Worm (Caenorhabditis elegans): ENCODE data around the gene unc-44.
"Not testable (repeated sequence)": the region's sequence is repeated elsewhere in the genome, so short reads cannot be mapped to it uniquely, and the experiment has no call there.

Gene unc-44

DNA sequence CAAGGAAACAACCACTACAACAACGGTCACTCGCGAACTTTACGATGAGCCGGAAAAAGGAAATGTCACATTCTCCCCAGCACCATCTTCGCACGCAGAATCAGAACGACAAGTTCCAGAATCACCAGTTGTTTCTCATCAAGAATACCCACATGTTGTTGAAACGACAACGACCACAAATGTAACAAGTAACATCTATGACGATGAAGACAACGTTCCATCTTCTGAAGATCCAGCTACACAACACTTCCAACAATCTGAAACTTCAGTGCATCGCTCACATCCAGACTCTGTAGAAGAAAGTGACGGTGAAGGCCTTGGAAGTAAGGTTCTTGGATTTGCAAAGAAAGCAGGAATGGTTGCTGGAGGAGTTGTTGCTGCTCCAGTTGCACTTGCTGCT is 15.1 kb downstream of the unc-44 start:
- TF ChIP-seq med-1 (GFP tag; optimal IDR thresholded peaks at IDR 0.05; ENCODE audit: insufficient read depth) (no peak), T22C8.4 (GFP tag; IDR thresholded peaks at IDR 0.05) (no peak), ztf-29 (GFP tag; IDR thresholded peaks at IDR 0.05) (no peak), ref-1 (GFP tag; conservative IDR thresholded peaks at IDR 0.05) (no peak), klf-2 (GFP tag; conservative IDR thresholded peaks at IDR 0.05) (no peak), flt-1 (GFP tag; IDR thresholded peaks at IDR 0.05) (no peak), cog-1 (tag; optimal IDR thresholded peaks at IDR 0.05) (no peak), ztf-23 (GFP tag; IDR thresholded peaks at IDR 0.05) (no peak), tab-1 (GFP tag; IDR thresholded peaks at IDR 0.05) (no peak)

DNA sequence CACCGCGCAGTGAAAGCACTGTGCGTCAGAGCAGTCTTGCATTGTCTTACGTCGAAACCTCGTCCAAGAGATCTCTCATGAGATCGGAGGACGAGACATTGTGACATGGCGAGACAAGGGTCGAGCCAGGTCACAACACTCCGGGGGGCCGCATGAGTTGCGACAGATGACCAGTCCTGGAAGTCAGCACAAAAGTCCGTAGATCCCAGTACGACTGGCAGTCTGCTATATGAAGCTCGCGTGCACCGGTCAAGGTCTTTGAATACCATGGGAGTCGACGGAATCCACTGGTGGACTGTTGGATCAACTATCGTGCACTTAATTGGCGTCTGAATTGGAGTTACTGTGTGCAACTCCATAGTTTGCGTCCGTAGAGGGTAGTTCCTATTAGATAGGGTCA is 30.3 kb downstream of the unc-44 start:
- TF ChIP-seq T22C8.4 (GFP tag; IDR thresholded peaks at IDR 0.05) (no peak), tab-1 (GFP tag; IDR thresholded peaks at IDR 0.05) (0 out of 2 replicates have a peak, but pooled peaks have one; percentile 19)

DNA sequence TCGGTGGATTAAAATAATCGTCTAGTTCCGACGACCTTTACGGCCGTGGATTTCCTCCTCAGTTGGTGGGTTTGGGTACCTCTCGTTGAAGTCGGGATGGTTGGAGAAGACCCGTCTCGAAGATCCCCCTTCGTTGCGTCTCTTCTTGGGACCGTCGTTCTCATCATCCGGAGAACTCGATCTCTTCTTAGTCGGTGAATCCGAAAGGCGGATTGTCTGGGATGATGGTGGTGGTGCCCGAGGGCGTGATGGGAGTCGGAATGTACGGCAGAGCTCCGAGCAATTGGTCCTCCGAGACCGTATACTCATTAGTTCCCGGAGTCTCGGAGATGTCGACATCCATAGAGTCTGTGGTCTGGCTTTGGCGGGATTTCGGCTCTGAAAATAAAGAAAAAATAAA is 34.9 kb downstream of the unc-44 start:
- TF ChIP-seq klf-2 (GFP tag; conservative IDR thresholded peaks at IDR 0.05), result no peak
- TF ChIP-seq med-1 (GFP tag; optimal IDR thresholded peaks at IDR 0.05; ENCODE audit: insufficient read depth), result no peak
- TF ChIP-seq flt-1 (GFP tag; IDR thresholded peaks at IDR 0.05), result no peak
- no peak for TF ChIP-seq ref-1 (GFP tag; conservative IDR thresholded peaks at IDR 0.05)
- TF ChIP-seq tab-1 (GFP tag; IDR thresholded peaks at IDR 0.05), result no peak
- no peak for TF ChIP-seq ztf-23 (GFP tag; IDR thresholded peaks at IDR 0.05)
- TF ChIP-seq T22C8.4 (GFP tag; IDR thresholded peaks at IDR 0.05), result no peak
- TF ChIP-seq ztf-29 (GFP tag; IDR thresholded peaks at IDR 0.05), result no peak
- no peak for TF ChIP-seq cog-1 (tag; optimal IDR thresholded peaks at IDR 0.05)

- TF ChIP-seq ref-1 (GFP tag; conservative IDR thresholded peaks at IDR 0.05) (no peak), ztf-29 (GFP tag; IDR thresholded peaks at IDR 0.05) (no peak), klf-2 (GFP tag; conservative IDR thresholded peaks at IDR 0.05) (no peak), T22C8.4 (GFP tag; IDR thresholded peaks at IDR 0.05) (no peak), tab-1 (GFP tag; IDR thresholded peaks at IDR 0.05) (no peak), med-1 (GFP tag; optimal IDR thresholded peaks at IDR 0.05; ENCODE audit: insufficient read depth) (no peak), flt-1 (GFP tag; IDR thresholded peaks at IDR 0.05) (no peak), ztf-23 (GFP tag; IDR thresholded peaks at IDR 0.05) (no peak), cog-1 (tag; optimal IDR thresholded peaks at IDR 0.05) (no peak)
These were observed 36.2 kb downstream of the unc-44 start, which contains the start of gene C46G7.5 for ce11 chrIV:6011545-6011944. C46G7.5 (minus strand) TSS chrIV:6011645.

DNA sequence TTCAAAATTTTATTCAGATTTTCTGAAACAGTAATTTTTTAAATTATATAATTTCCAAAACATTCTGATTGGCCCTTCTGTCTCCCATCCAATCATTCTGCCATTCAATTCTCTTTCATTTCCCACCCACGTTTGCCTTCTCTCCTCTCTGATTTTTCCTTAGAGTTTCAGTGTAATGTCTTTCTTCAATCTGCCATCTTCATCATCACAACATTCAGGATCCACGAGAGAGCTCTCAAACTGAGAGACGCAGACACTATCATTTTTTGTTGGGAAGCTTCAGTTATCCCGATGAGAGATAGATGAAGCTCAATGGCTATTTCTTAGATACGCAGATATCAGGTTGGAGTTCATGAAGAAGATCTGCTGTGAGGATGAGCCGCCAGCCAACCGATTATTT is 38.5 kb downstream of the unc-44 start:
- TF ChIP-seq ztf-29 (GFP tag; IDR thresholded peaks at IDR 0.05), result no peak
- no peak for TF ChIP-seq tab-1 (GFP tag; IDR thresholded peaks at IDR 0.05)
- no peak for TF ChIP-seq med-1 (GFP tag; optimal IDR thresholded peaks at IDR 0.05; ENCODE audit: insufficient read depth)
- no peak for TF ChIP-seq T22C8.4 (GFP tag; IDR thresholded peaks at IDR 0.05)
- TF ChIP-seq cog-1 (tag; optimal IDR thresholded peaks at IDR 0.05), result no peak
- TF ChIP-seq flt-1 (GFP tag; IDR thresholded peaks at IDR 0.05), result no peak
- no peak for TF ChIP-seq ztf-23 (GFP tag; IDR thresholded peaks at IDR 0.05)

- TF ChIP-seq cog-1 (tag; optimal IDR thresholded peaks at IDR 0.05) (no peak), tab-1 (GFP tag; IDR thresholded peaks at IDR 0.05) (no peak), flt-1 (GFP tag; IDR thresholded peaks at IDR 0.05) (no peak), med-1 (GFP tag; optimal IDR thresholded peaks at IDR 0.05; ENCODE audit: insufficient read depth) (no peak)
These were observed 39.5 kb downstream of the unc-44 start, which contains the start of gene C46G7.2 for ce11 chrIV:6014895-6015294. C46G7.2 (plus strand) TSS chrIV:6015195.

DNA sequence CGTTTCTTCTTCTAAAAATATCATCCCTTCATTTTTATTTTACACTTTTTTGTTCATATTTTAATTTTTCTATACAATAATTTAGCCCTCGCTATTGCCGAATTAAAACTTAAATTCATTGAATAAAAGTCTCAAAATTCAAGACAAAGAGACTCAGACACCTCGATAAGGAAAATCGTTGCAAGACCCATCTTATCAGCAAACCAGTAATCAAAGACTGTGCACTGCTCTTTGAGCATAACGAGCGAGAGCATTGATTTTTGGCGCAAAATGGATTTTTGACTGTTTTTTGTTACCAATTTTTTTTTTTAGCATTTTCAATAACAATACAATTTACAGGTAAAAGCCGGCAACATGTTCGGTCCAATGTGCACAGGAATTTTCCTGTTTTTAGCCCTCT is 42.3 kb downstream of the unc-44 start, which contains the start of gene C46G7.1:
Gene C46G7.1, plus strand, starts transcription at position 340 of the 400 bp plus-strand sequence.
- TF ChIP-seq T22C8.4 (GFP tag; IDR thresholded peaks at IDR 0.05), result no peak
- no peak for TF ChIP-seq flt-1 (GFP tag; IDR thresholded peaks at IDR 0.05)
- TF ChIP-seq ref-1 (GFP tag; conservative IDR thresholded peaks at IDR 0.05), result no peak

- TF ChIP-seq cog-1 (tag; optimal IDR thresholded peaks at IDR 0.05) (no peak), med-1 (GFP tag; optimal IDR thresholded peaks at IDR 0.05; ENCODE audit: insufficient read depth) (no peak), ztf-23 (GFP tag; IDR thresholded peaks at IDR 0.05) (no peak), tab-1 (GFP tag; IDR thresholded peaks at IDR 0.05) (no peak), T22C8.4 (GFP tag; IDR thresholded peaks at IDR 0.05) (no peak), ztf-29 (GFP tag; IDR thresholded peaks at IDR 0.05) (no peak), klf-2 (GFP tag; conservative IDR thresholded peaks at IDR 0.05) (no peak)
These were observed 57.1 kb downstream of the unc-44 start for ce11 chrIV:6032413-6032812.

DNA sequence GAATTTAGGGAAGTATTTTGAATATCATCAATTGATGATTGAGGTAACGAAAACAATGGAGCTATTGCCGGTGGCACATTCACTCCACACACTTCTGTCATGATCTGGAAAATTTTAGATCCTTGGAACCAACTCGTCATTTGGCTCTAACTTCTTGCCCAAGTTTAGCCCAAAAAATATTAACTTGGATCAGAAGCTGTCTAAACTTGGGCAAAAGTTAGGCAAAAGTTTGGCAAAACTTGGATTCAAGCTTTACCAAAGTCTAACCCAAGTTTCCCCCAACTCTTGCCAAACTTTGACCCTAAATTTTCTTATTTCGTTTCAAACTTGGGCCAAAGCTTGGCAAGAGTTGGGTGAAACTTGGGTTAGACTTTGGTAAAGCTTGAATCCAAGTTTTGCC is 58.2 kb downstream of the unc-44 start, which contains the start of gene pqn-22:
Gene pqn-22, minus strand, starts transcription at position 101 of the 400 bp plus-strand sequence.
- not testable (repeated sequence) for TF ChIP-seq ztf-23 (GFP tag; IDR thresholded peaks at IDR 0.05); cog-1 (tag; optimal IDR thresholded peaks at IDR 0.05); klf-2 (GFP tag; conservative IDR thresholded peaks at IDR 0.05)

DNA sequence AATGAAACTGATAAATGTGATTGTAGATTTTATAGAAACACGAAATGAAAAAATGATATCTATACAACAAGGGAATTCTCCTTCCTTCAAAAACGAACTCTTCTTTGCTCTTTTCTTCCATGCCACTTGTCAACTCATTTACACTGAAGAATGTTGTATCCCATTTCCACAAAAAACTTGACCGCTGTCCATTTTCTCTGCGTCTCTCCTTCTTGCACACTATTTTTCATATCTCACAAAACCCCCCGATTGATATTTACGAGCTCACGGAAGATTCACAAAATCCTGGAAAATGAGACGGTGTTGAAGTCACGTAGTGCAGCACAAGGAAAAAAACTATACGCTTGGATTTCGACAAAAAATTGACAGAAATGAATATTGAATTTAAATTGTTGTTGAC is 59.8 kb downstream of the unc-44 start:
- no peak for TF ChIP-seq ztf-29 (GFP tag; IDR thresholded peaks at IDR 0.05)
- no peak for TF ChIP-seq flt-1 (GFP tag; IDR thresholded peaks at IDR 0.05)
- no peak for TF ChIP-seq T22C8.4 (GFP tag; IDR thresholded peaks at IDR 0.05)
- TF ChIP-seq tab-1 (GFP tag; IDR thresholded peaks at IDR 0.05), result no peak
- no peak for TF ChIP-seq ref-1 (GFP tag; conservative IDR thresholded peaks at IDR 0.05)
- TF ChIP-seq med-1 (GFP tag; optimal IDR thresholded peaks at IDR 0.05; ENCODE audit: insufficient read depth), result no peak
- TF ChIP-seq cog-1 (tag; optimal IDR thresholded peaks at IDR 0.05), result no peak
- no peak for TF ChIP-seq klf-2 (GFP tag; conservative IDR thresholded peaks at IDR 0.05)
- TF ChIP-seq ztf-23 (GFP tag; IDR thresholded peaks at IDR 0.05), result no peak

DNA sequence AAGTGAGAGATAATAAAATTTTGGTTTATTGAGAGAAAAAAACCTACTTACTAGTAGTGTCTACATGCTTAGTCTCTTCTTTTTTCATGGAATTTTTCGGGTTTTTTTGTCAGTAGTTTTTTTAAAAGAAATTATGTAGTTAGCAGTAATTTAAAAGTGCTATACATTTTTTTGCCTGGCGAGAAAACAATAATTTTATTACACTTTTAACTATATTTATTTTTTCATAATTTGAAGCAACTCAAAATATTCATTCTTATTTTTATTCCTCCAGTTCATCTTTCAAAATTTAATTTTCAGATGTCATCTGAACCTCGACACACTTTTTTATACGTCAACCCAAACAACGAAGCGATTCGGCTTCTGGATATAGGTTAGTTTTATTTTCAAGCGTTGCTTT is 65.3 kb downstream of the unc-44 start, which contains the start of gene kcc-2:
Gene kcc-2, plus strand, starts transcription at position 301 of the 400 bp plus-strand sequence.
- TF ChIP-seq ref-1 (GFP tag; conservative IDR thresholded peaks at IDR 0.05) (no peak), tab-1 (GFP tag; IDR thresholded peaks at IDR 0.05) (no peak), T22C8.4 (GFP tag; IDR thresholded peaks at IDR 0.05) (no peak), klf-2 (GFP tag; conservative IDR thresholded peaks at IDR 0.05) (no peak), ztf-23 (GFP tag; IDR thresholded peaks at IDR 0.05) (no peak), flt-1 (GFP tag; IDR thresholded peaks at IDR 0.05) (no peak)
